Fruit fly (Drosophila melanogaster) whole organism: ENCODE data around the gene Os-C.

ENCODE experiments used
- CG8478 ChIP-seq: fragments of >200 bp; optimal IDR thresholded peaks from 2 replicates; lab custom pipeline; 2018; ENCODE audit warnings: inconsistent platforms
- Dll ChIP-seq: fragments of >200 bp; optimal IDR thresholded peaks from 2 replicates; lab custom pipeline; 2017
- EcR ChIP-seq, 2 experiments: fragments of >200 bp; optimal IDR thresholded peaks; 2 replicates each; lab custom pipeline; 2017; ENCODE audit warnings: missing biosample characterization in 2 of 2, missing genetic modification characterization in 2 of 2, missing genetic modification reagents in 2 of 2
- psq ChIP-seq: fragments of >200 bp; optimal IDR thresholded peaks from 2 replicates; lab custom pipeline; 2017
- usp ChIP-seq: fragments of >200 bp; optimal IDR thresholded peaks from 2 replicates; lab custom pipeline; 2017; ENCODE audit warnings: missing biosample characterization, missing genetic modification characterization, mixed read lengths

DNA sequence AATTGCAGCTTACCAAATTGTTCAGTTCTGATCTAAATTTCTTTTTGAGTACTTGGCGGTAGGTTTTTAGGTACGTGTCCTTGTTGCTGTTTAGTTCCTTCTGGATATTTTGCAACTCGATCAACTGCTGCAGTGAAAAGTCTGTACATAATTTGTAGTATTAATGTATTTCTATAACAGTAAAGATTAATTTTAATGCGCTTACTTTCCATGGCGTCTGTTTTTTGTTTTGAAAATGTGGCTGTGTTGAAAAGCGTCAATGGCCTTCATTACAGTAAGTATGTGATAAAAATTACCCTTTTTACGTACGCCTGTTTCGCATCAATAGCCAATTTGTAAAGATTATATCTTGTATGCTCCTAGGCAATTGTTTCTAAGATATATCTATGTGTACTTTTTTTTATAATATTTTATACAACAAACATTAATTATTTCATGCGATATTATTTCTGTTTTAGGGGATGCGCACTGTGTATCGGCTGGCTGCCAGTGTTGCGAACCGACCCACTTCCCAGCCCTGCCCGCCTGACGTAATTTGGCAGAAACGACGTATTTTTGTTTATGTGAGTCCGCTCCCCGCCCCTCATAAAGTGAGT, 22.4 kb downstream of the Os-C start, which contains the start of the genes Kmn2 and CG2698:
- TF ChIP-seq CG8478 (lab: Kevin White, UChicago) (no peak), usp (GFP tag; lab: Kevin White, UChicago) (no peak), Dll (lab: Kevin White, UChicago) (no peak), psq (lab: Kevin White, UChicago) (no peak), EcR (GFP tag; optimal IDR thresholded peaks at IDR 0.05; lab: Kevin White, UChicago) (no peak)
